Worm (Caenorhabditis elegans): ENCODE data around the gene T07H3.7.

- TF ChIP-seq W03F9.2 (tag; optimal IDR thresholded peaks at IDR 0.05) (no peak), him-1 (tag; optimal IDR thresholded peaks at IDR 0.05) (no peak)
Measured at ce11 chrII:1621180-1621579, 31.4 kb upstream of the T07H3.7 start, which contains the start of gene fbxa-158.
